Fruit fly (Drosophila melanogaster) whole organism, embryonic: ENCODE results near the gene Mettl2.

Source experiments
- Bdp1 ChIP-seq: fragments of 200-800 bp; sonication (Bioruptor generic); optimal IDR thresholded peaks from 3 replicates; lab custom pipeline; 2016; ENCODE audit warnings: missing biosample characterization, missing genetic modification characterization
- Bgb ChIP-seq: fragments of 200-800 bp; sonication (Bioruptor generic); IDR thresholded peaks from 2 replicates; pipeline ENCODE4 v1.3.6; 2022; ENCODE audit warnings: missing biosample characterization, missing genetic modification characterization; ENCODE audit not compliant: partially characterized antibody
- CG10959 ChIP-seq: fragments of 200-800 bp; sonication (Bioruptor generic); IDR thresholded peaks from 2 replicates; pipeline ENCODE4 v1.3.6; 2022; ENCODE audit warnings: missing biosample characterization, missing genetic modification characterization
- CG12659 ChIP-seq: fragments of 200-800 bp; sonication (Bioruptor generic); optimal IDR thresholded peaks from 3 replicates; lab custom pipeline; 2017; ENCODE audit warnings: mild to moderate bottlenecking, missing biosample characterization, missing genetic modification reagents, missing genetic modification characterization
- CG13424 ChIP-seq: fragments of 200-800 bp; sonication (Bioruptor generic); optimal IDR thresholded peaks from 2 replicates; lab custom pipeline; 2019; ENCODE audit warnings: missing biosample characterization, mild to moderate bottlenecking, missing genetic modification characterization, moderate library complexity
- CG13624 ChIP-seq: fragments of 200-800 bp; sonication (Bioruptor generic); optimal IDR thresholded peaks from 2 replicates; lab custom pipeline; 2016; ENCODE audit warnings: missing biosample characterization, missing genetic modification characterization
- CG15514 ChIP-seq: fragments of 200-800 bp; sonication (Bioruptor generic); optimal IDR thresholded peaks from 3 replicates; lab custom pipeline; 2017; ENCODE audit warnings: missing biosample characterization, missing genetic modification characterization, mild to moderate bottlenecking, moderate library complexity, missing genetic modification reagents
- CG17568 ChIP-seq: fragments of 200-800 bp; sonication (Bioruptor generic); optimal IDR thresholded peaks from 2 replicates; lab custom pipeline; 2018; ENCODE audit warnings: missing biosample characterization, mild to moderate bottlenecking, missing genetic modification characterization, moderate library complexity
- CG18599 ChIP-seq: fragments of 200-800 bp; sonication (Bioruptor generic); optimal IDR thresholded peaks from 3 replicates; lab custom pipeline; 2017; ENCODE audit warnings: missing biosample characterization, missing genetic modification characterization, mild to moderate bottlenecking, moderate library complexity, missing genetic modification reagents
- CG30020 ChIP-seq: fragments of 200-800 bp; optimal IDR thresholded peaks from 2 replicates; lab custom pipeline; 2019; ENCODE audit warnings: missing biosample characterization, mild to moderate bottlenecking, missing genetic modification characterization, moderate library complexity
- CG31441 ChIP-seq: fragments of 200-800 bp; sonication (Bioruptor generic); IDR thresholded peaks from 2 replicates; pipeline ENCODE4 v1.3.6; 2022; ENCODE audit warnings: missing biosample characterization, missing genetic modification characterization
- CG32532 ChIP-seq: fragments of 200-800 bp; sonication (Bioruptor generic); IDR thresholded peaks from 2 replicates; pipeline ENCODE4 v1.3.6; 2022; ENCODE audit warnings: missing biosample characterization, missing genetic modification characterization
- CG42726 ChIP-seq: fragments of 200-800 bp; sonication (Bioruptor generic); IDR thresholded peaks from 2 replicates; pipeline ENCODE4 v1.3.6; 2022; ENCODE audit warnings: missing biosample characterization, missing genetic modification characterization; ENCODE audit not compliant: partially characterized antibody
- CG9215 ChIP-seq: fragments of 200-800 bp; sonication (Bioruptor generic); IDR thresholded peaks from 2 replicates; pipeline ENCODE4 v1.3.6; 2022; ENCODE audit warnings: missing biosample characterization, missing genetic modification characterization
- Chrac-16 ChIP-seq: fragments of 200-800 bp; sonication (Bioruptor generic); optimal IDR thresholded peaks from 3 replicates; lab custom pipeline; 2016; ENCODE audit warnings: missing biosample characterization, missing genetic modification characterization
- Dbx ChIP-seq: fragments of 200-800 bp; sonication (Bioruptor generic); IDR thresholded peaks from 3 replicates; pipeline ENCODE4 v1.3.6; 2022; ENCODE audit warnings: missing biosample characterization, missing genetic modification characterization
- Doc2 ChIP-seq: fragments of 200-800 bp; sonication (Bioruptor generic); IDR thresholded peaks from 2 replicates; pipeline ENCODE4 v1.3.6; 2022; ENCODE audit warnings: missing biosample characterization, missing genetic modification characterization
- Hr51 ChIP-seq, 2 experiments: fragments of 200-800 bp; sonication (Bioruptor generic); optimal IDR thresholded peaks; 2 replicates in 1 of 2; 3 replicates in 1 of 2; lab custom pipeline; 2016 to 2018; ENCODE audit warnings: missing biosample characterization in 2 of 2, missing genetic modification characterization in 2 of 2, mild to moderate bottlenecking in 1 of 2, moderate library complexity in 1 of 2
- Oli ChIP-seq: fragments of 200-800 bp; sonication (Bioruptor generic); optimal IDR thresholded peaks from 2 replicates; lab custom pipeline; 2018; ENCODE audit warnings: missing biosample characterization, mild to moderate bottlenecking, missing genetic modification characterization, moderate library complexity
- Rx ChIP-seq: fragments of 200-800 bp; sonication (Bioruptor generic); IDR thresholded peaks from 2 replicates; pipeline ENCODE4 v1.3.6; 2022; ENCODE audit warnings: missing biosample characterization, missing genetic modification characterization
- Scr ChIP-seq: fragments of 200-800 bp; sonication (Bioruptor generic); IDR thresholded peaks from 2 replicates; pipeline ENCODE4 v1.3.6; 2022; ENCODE audit warnings: missing biosample characterization, missing genetic modification characterization; ENCODE audit not compliant: partially characterized antibody
- Spps ChIP-seq: fragments of 200-800 bp; sonication (Bioruptor generic); optimal IDR thresholded peaks from 2 replicates; lab custom pipeline; 2018; ENCODE audit warnings: missing biosample characterization, mild to moderate bottlenecking, missing genetic modification characterization
- Stat92E ChIP-seq, 3 experiments: fragments of >200 bp in 2 of 3; fragments of 200-800 bp in 1 of 3; sonication (Bioruptor generic) in 1 of 3; optimal IDR thresholded peaks; 2 replicates each; lab custom pipeline; 2017 to 2019; ENCODE audit warnings: missing biosample characterization in 3 of 3, missing genetic modification characterization in 3 of 3, mild to moderate bottlenecking in 1 of 3, moderate library complexity in 1 of 3
- TFAM ChIP-seq: fragments of 200-800 bp; sonication (Bioruptor generic); optimal IDR thresholded peaks from 2 replicates; lab custom pipeline; 2017; ENCODE audit warnings: missing biosample characterization, missing genetic modification characterization, inconsistent platforms
- ara ChIP-seq: fragments of 200-800 bp; sonication (Bioruptor generic); IDR thresholded peaks from 2 replicates; pipeline ENCODE4 v1.3.6; 2022; ENCODE audit warnings: missing biosample characterization, missing genetic modification characterization
- cato ChIP-seq: fragments of 200-800 bp; sonication (Bioruptor generic); optimal IDR thresholded peaks from 2 replicates; lab custom pipeline; 2016; ENCODE audit warnings: missing biosample characterization, missing genetic modification characterization, borderline replicate concordance
- chinmo ChIP-seq: fragments of 200-800 bp; sonication (Bioruptor generic); IDR thresholded peaks from 4 replicates; pipeline ENCODE4 v1.3.6; 2022; ENCODE audit warnings: missing biosample characterization, missing genetic modification characterization; ENCODE audit not compliant: partially characterized antibody
- crp ChIP-seq, 2 experiments: fragments of 200-800 bp; sonication (Bioruptor generic); optimal IDR thresholded peaks; 2 replicates in 1 of 2; 3 replicates in 1 of 2; lab custom pipeline; 2017; ENCODE audit warnings: missing biosample characterization in 2 of 2, missing genetic modification characterization in 2 of 2, mild to moderate bottlenecking in 1 of 2, moderate library complexity in 1 of 2
- dmrt11E ChIP-seq: fragments of 200-800 bp; sonication (Bioruptor generic); optimal IDR thresholded peaks from 3 replicates; lab custom pipeline; 2018; ENCODE audit warnings: missing biosample characterization, mild to moderate bottlenecking, missing genetic modification characterization, moderate library complexity
- emc ChIP-seq: fragments of 200-800 bp; sonication (Bioruptor generic); optimal IDR thresholded peaks from 2 replicates; lab custom pipeline; 2016; ENCODE audit warnings: missing biosample characterization, missing genetic modification characterization
- ems ChIP-seq: fragments of 200-800 bp; sonication (Bioruptor generic); optimal IDR thresholded peaks from 3 replicates; lab custom pipeline; 2016; ENCODE audit warnings: missing biosample characterization, missing genetic modification characterization
- fru ChIP-seq: fragments of >200 bp; optimal IDR thresholded peaks from 2 replicates; lab custom pipeline; 2017
- ind ChIP-seq: fragments of 200-800 bp; sonication (Bioruptor generic); optimal IDR thresholded peaks from 3 replicates; lab custom pipeline; 2016; ENCODE audit warnings: missing biosample characterization, missing genetic modification characterization
- lilli ChIP-seq: fragments of 200-800 bp; sonication (Bioruptor generic); optimal IDR thresholded peaks from 3 replicates; lab custom pipeline; 2016; ENCODE audit warnings: missing biosample characterization, missing genetic modification characterization
- lov ChIP-seq, 2 experiments: fragments of 200-800 bp in 1 of 2; fragments of >200 bp in 1 of 2; sonication (Bioruptor generic) in 1 of 2; IDR thresholded peaks in 1 of 2; optimal IDR thresholded peaks in 1 of 2; 2 replicates in 1 of 2; 3 replicates in 1 of 2; pipeline versions ENCODE4 v1.3.6 to Lab custom; 2017 to 2022; ENCODE audit warnings: missing biosample characterization in 1 of 2, missing genetic modification characterization in 1 of 2
- luna ChIP-seq: fragments of 200-800 bp; sonication (Bioruptor generic); optimal IDR thresholded peaks from 2 replicates; lab custom pipeline; 2016; ENCODE audit warnings: missing biosample characterization, missing genetic modification characterization
- nom ChIP-seq: fragments of 200-800 bp; sonication (Bioruptor generic); optimal IDR thresholded peaks from 2 replicates; lab custom pipeline; 2017; ENCODE audit warnings: missing biosample characterization, missing genetic modification characterization, mild to moderate bottlenecking, moderate library complexity, missing genetic modification reagents
- pfk ChIP-seq: fragments of 200-800 bp; sonication (Bioruptor generic); optimal IDR thresholded peaks from 2 replicates; lab custom pipeline; 2018; ENCODE audit warnings: missing biosample characterization, mild to moderate bottlenecking, missing genetic modification characterization, moderate library complexity
- pho ChIP-seq: fragments of 200-800 bp; sonication (Bioruptor generic); optimal IDR thresholded peaks from 2 replicates; lab custom pipeline; 2016; ENCODE audit warnings: missing biosample characterization, missing genetic modification characterization
- pros ChIP-seq: fragments of 200-800 bp; sonication (Bioruptor generic); optimal IDR thresholded peaks from 3 replicates; lab custom pipeline; 2019; ENCODE audit warnings: missing biosample characterization, mild to moderate bottlenecking, missing genetic modification characterization, moderate library complexity
- psq ChIP-seq: fragments of 200-800 bp; sonication (Bioruptor generic); optimal IDR thresholded peaks from 2 replicates; lab custom pipeline; 2017; ENCODE audit warnings: missing biosample characterization, missing genetic modification characterization
- sd ChIP-seq: fragments of 200-800 bp; sonication (Bioruptor generic); optimal IDR thresholded peaks from 3 replicates; lab custom pipeline; 2018; ENCODE audit warnings: missing biosample characterization, mild to moderate bottlenecking, missing genetic modification characterization, moderate library complexity
- tio ChIP-seq: fragments of 200-800 bp; sonication (Bioruptor generic); optimal IDR thresholded peaks from 2 replicates; lab custom pipeline; 2017; ENCODE audit warnings: missing biosample characterization, missing genetic modification characterization, inconsistent platforms
- tll ChIP-seq, 2 experiments: fragments of 200-800 bp in 1 of 2; fragments of >200 bp in 1 of 2; sonication (Bioruptor generic) in 1 of 2; optimal IDR thresholded peaks; 2 replicates each; lab custom pipeline; 2017 to 2019; ENCODE audit warnings: missing biosample characterization in 2 of 2, missing genetic modification characterization in 2 of 2, mild to moderate bottlenecking in 1 of 2, moderate library complexity in 1 of 2
- unc-4 ChIP-seq: fragments of 200-800 bp; sonication (Bioruptor generic); IDR thresholded peaks from 2 replicates; pipeline ENCODE4 v1.3.6; 2022; ENCODE audit warnings: missing biosample characterization, missing genetic modification characterization; ENCODE audit not compliant: partially characterized antibody
- z ChIP-seq: fragments of 200-800 bp; sonication (Bioruptor generic); IDR thresholded peaks from 3 replicates; pipeline ENCODE4 v1.3.6; 2022; ENCODE audit warnings: missing biosample characterization, missing genetic modification characterization
- zen ChIP-seq: fragments of 200-800 bp; sonication (Bioruptor generic); optimal IDR thresholded peaks from 3 replicates; lab custom pipeline; 2018; ENCODE audit warnings: missing biosample characterization, mild to moderate bottlenecking, missing genetic modification characterization, moderate library complexity
- zfh2 ChIP-seq: fragments of 200-800 bp; sonication (Bioruptor generic); optimal IDR thresholded peaks from 2 replicates; lab custom pipeline; 2016; ENCODE audit warnings: missing biosample characterization, missing genetic modification characterization

Mettl2 gene

dm6 chr3L:1668504-1668903, 29.5 kb upstream of the Mettl2 start, which contains the start of gene RpL23A (continued):
- TF ChIP-seq Rx (peak; percentile 94), ind (peak; percentile 92), pfk (GFP tag; lab: Kevin White, UChicago) (peak; percentile 82), luna (GFP tag; lab: Kevin White, UChicago) (peak; percentile 96), lilli (GFP tag; lab: Kevin White, UChicago) (peak; percentile 94), CG15514 (GFP tag; lab: Kevin White, UChicago) (peak; percentile 96), CG30020 (tag; lab: Kevin White, UChicago) (peak; percentile 82), Stat92E (GFP tag; optimal IDR thresholded peaks at IDR 0.05; lab: Kevin White, UChicago) (peak in 1 of 3 experiments; percentile 91), tio (no peak), sd (tag; lab: Kevin White, UChicago) (peak; percentile 92), Chrac-16 (GFP tag; lab: Kevin White, UChicago) (peak; percentile 89), psq (GFP tag; lab: Kevin White, UChicago) (peak; percentile 93), CG32532 (GFP tag; lab: Robert Waterston, UW) (peak; percentile 97), zen (tag; lab: Kevin White, UChicago) (peak; percentile 90), ara (peak; percentile 90), Doc2 (GFP tag; lab: Robert Waterston, UW) (peak; percentile 78), dmrt11E (tag; lab: Kevin White, UChicago) (peak; percentile 86), pho (peak; percentile 97), Dbx (peak; percentile 98), CG13424 (tag; lab: Kevin White, UChicago) (peak; percentile 84), cato (GFP tag; lab: Kevin White, UChicago) (peak; percentile 89), chinmo (no peak), nom (GFP tag; lab: Kevin White, UChicago) (peak; percentile 82), Spps (peak; percentile 83), CG18599 (GFP tag; lab: Kevin White, UChicago) (peak; percentile 97), ems (peak; percentile 95), CG10959 (peak; percentile 89), zfh2 (peak; percentile 97), tll (GFP tag; optimal IDR thresholded peaks at IDR 0.05; lab: Kevin White, UChicago) (peak in 1 of 2 experiments; percentile 61), CG12659 (GFP tag; lab: Kevin White, UChicago) (peak; percentile 98), emc (GFP tag; lab: Kevin White, UChicago) (peak; percentile 97), Scr (peak; percentile 43; the same call in 1 of the 2 replicates), TFAM (GFP tag; lab: Kevin White, UChicago) (peak; percentile 83), Bgb (GFP tag; lab: Robert Waterston, UW) (peak; percentile 81), lov (optimal IDR thresholded peaks at IDR 0.05; lab: Kevin White, UChicago) (no peak), lov (GFP tag; IDR thresholded peaks at IDR 0.05; lab: Robert Waterston, UW) (peak; percentile 97), z (GFP tag; lab: Robert Waterston, UW) (peak; percentile 39; the same call in 1 of the 3 replicates), CG42726 (GFP tag; lab: Robert Waterston, UW) (peak; percentile 83), pros (GFP tag; lab: Kevin White, UChicago) (peak; percentile 23), CG9215 (GFP tag; lab: Robert Waterston, UW) (peak; percentile 87), Hr51 (GFP tag; optimal IDR thresholded peaks at IDR 0.05; lab: Kevin White, UChicago) (peak; percentile 79 to 97), Bdp1 (GFP tag; lab: Kevin White, UChicago) (peak; percentile 91), unc-4 (GFP tag; lab: Robert Waterston, UW) (peak; percentile 48), CG13624 (GFP tag; lab: Kevin White, UChicago) (peak; percentile 98), crp (GFP tag; optimal IDR thresholded peaks at IDR 0.05; lab: Kevin White, UChicago) (peak in 1 of 2 experiments; percentile 73), CG17568 (no peak), Oli (tag; lab: Kevin White, UChicago) (peak; percentile 79), fru (lab: Kevin White, UChicago) (no peak), CG31441 (GFP tag; lab: Robert Waterston, UW) (peak; percentile 87)
